Worm (Caenorhabditis elegans) whole organism, midembryonic: ENCODE results near the gene ZK1248.19.

Source experiments
- flt-1 ChIP-seq: fragments of 200-800 bp; sonication (Bioruptor generic); IDR thresholded peaks from 2 replicates; pipeline ENCODE4 v1.3.6; 2022; ENCODE audit warnings: missing genetic modification characterization, missing compliant biosample characterization
- klf-2 ChIP-seq: fragments of 200-800 bp; sonication (Bioruptor generic); conservative IDR thresholded peaks from 2 replicates; pipeline ENCODE4 v1.3.6; 2022; ENCODE audit warnings: missing genetic modification reagents, missing genetic modification characterization, missing compliant biosample characterization
- ref-1 ChIP-seq: fragments of 200-800 bp; sonication (Bioruptor generic); conservative IDR thresholded peaks from 2 replicates; pipeline ENCODE4 v1.3.6; 2022; ENCODE audit warnings: missing genetic modification reagents, missing genetic modification characterization, missing compliant biosample characterization
- tab-1 ChIP-seq: fragments of 200-800 bp; sonication (Bioruptor generic); IDR thresholded peaks from 2 replicates; pipeline ENCODE4 v1.3.6; 2022; ENCODE audit warnings: missing genetic modification characterization, missing compliant biosample characterization
- ztf-29 ChIP-seq: fragments of 200-800 bp; sonication (Bioruptor generic); IDR thresholded peaks from 2 replicates; pipeline ENCODE4 v1.3.6; 2022; ENCODE audit warnings: missing genetic modification reagents, missing genetic modification characterization, missing compliant biosample characterization

DNA sequence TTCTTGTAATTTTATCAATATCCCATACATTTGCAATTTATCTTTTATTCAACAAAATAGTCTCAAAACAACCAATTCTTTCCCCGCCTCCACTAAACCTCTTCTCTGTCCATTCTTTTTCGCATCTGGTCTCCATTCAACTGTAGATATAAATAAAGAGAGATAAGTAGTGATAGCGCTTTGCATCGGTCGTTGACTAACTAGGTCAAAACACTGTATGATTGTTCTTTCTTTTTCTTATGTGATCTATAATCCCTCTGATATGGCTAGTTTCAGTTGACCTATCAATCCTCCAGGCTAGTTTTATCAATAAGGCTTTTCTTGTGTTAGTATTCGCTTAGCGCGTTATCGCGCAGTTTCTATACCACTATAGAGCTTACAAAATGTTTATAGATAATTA is 14.0 kb upstream of the ZK1248.19 start:
- TF ChIP-seq ztf-29 (GFP tag; lab: Robert Waterston, UW) (no peak), ref-1 (GFP tag; lab: Robert Waterston, UW) (no peak), flt-1 (GFP tag; lab: Robert Waterston, UW) (no peak), tab-1 (no peak), klf-2 (GFP tag; lab: Robert Waterston, UW) (no peak)
